Worm (Caenorhabditis elegans) whole organism, L4/young adult: Measurements from ENCODE around the gene Y38E10A.24.

Experiments
- W03F9.2 ChIP-seq: fragments of 150-350 bp; optimal IDR thresholded peaks from 2 replicates; lab custom pipeline; 2014; ENCODE audit warnings: missing biosample characterization, missing genetic modification characterization
- dao-5 ChIP-seq: sonication (generic microtip); optimal IDR thresholded peaks from 2 replicates; lab custom pipeline; 2016; ENCODE audit warnings: missing genotype, missing genetic modification characterization, moderate library complexity, missing compliant biosample characterization
- him-1 ChIP-seq: sonication (generic microtip); optimal IDR thresholded peaks from 2 replicates; lab custom pipeline; 2016; ENCODE audit warnings: missing genotype, missing genetic modification reagents, missing genetic modification characterization, missing compliant biosample characterization

Y38E10A.24 gene

ce11 chrII:12692694-12693093 lies 13.9 kb downstream of the Y38E10A.24 start:
- TF ChIP-seq W03F9.2 (tag; lab: Kevin White, UChicago) (no peak), dao-5 (no peak), him-1 (tag; lab: Kevin White, UChicago) (no peak)

ce11 chrII:12694112-12694511 lies 15.3 kb downstream of the Y38E10A.24 start, which contains the start of gene tbc-17:
Gene tbc-17, plus strand, starts transcription at chrII:12694412.
- TF ChIP-seq W03F9.2 (tag; lab: Kevin White, UChicago) (no peak), him-1 (tag; lab: Kevin White, UChicago) (no peak), dao-5 (no peak)

ce11 chrII:12696116-12696515 lies 17.3 kb downstream of the Y38E10A.24 start:
- TF ChIP-seq W03F9.2 (tag; lab: Kevin White, UChicago), result no peak
- TF ChIP-seq dao-5, result no peak
- no peak for TF ChIP-seq him-1 (tag; lab: Kevin White, UChicago)

- TF ChIP-seq dao-5 (no peak), him-1 (tag; lab: Kevin White, UChicago) (no peak), W03F9.2 (tag; lab: Kevin White, UChicago) (no peak)
Measured at ce11 chrII:12711490-12711889, 32.7 kb downstream of the Y38E10A.24 start.

- TF ChIP-seq him-1 (tag; lab: Kevin White, UChicago), result no peak
- TF ChIP-seq dao-5, result no peak
- TF ChIP-seq W03F9.2 (tag; lab: Kevin White, UChicago), result no peak
Measured at ce11 chrII:12715757-12716350, 37.0 kb downstream of the Y38E10A.24 start.

- TF ChIP-seq W03F9.2 (tag; lab: Kevin White, UChicago), result no peak
Measured at ce11 chrII:12722049-12722448, 43.2 kb downstream of the Y38E10A.24 start.

- TF ChIP-seq W03F9.2 (tag; lab: Kevin White, UChicago), result no peak
- no peak for TF ChIP-seq him-1 (tag; lab: Kevin White, UChicago)
- TF ChIP-seq dao-5, result no peak
Measured at ce11 chrII:12722685-12723287, 44.0 kb downstream of the Y38E10A.24 start.

- TF ChIP-seq dao-5 (no peak), him-1 (tag; lab: Kevin White, UChicago) (no peak)
Measured at ce11 chrII:12726704-12727103, 47.9 kb downstream of the Y38E10A.24 start.

- TF ChIP-seq him-1 (tag; lab: Kevin White, UChicago), result no peak
- no peak for TF ChIP-seq dao-5
- TF ChIP-seq W03F9.2 (tag; lab: Kevin White, UChicago), result no peak
Measured at ce11 chrII:12727871-12728270, 49.0 kb downstream of the Y38E10A.24 start.

- no peak for TF ChIP-seq dao-5
- no peak for TF ChIP-seq W03F9.2 (tag; lab: Kevin White, UChicago)
- TF ChIP-seq him-1 (tag; lab: Kevin White, UChicago), result no peak
Measured at ce11 chrII:12728608-12729007, 49.8 kb downstream of the Y38E10A.24 start.
